Fruit fly (Drosophila melanogaster): ENCODE measurements around the gene CG33688.

DNA sequence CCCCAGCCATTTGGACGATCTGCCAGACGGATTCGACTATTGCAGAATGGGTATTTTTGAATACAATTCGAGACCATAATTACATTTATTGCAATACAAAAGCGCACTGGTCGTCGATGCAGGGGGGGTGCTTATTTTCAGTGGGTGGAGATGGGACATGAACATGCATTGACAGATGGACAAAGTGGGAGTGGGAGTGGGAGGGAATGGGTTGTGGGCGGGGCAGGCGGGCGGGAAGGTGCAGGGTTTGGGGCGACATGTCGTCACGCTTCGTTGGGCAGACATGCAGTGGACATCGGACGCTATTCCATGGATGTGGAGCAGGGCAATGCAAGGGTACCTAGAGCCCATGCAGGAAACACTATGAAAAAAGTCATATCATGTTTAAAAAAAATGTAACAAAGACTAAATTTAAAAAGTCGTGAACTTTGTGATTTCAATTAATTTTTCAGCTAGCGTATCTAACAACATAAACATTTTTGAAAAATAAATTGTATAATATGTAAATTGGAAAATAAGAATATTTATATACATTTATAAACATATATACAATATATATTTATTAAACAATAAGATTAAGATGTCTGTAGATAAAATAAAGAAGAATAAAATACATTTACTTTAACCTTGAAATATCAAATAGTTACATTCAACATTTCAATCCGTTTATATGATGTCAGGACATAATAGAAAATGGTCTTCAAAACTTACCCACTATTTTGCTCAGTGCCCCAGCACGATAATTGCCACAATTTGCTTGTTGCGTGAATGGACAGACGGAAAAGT lies 9.2 kb downstream of the CG33688 start:
- TF ChIP-seq chinmo (GFP tag; IDR thresholded peaks at IDR 0.05; ENCODE audit: partially characterized antibody) (no peak), Stat92E (GFP tag; optimal IDR thresholded peaks at IDR 0.05) (no peak), zfh1 (GFP tag; IDR thresholded peaks at IDR 0.05) (no peak), E2f2 (GFP tag; IDR thresholded peaks at IDR 0.05) (no peak), Ets65A (GFP tag) (no peak), CG2202 (tag; optimal IDR thresholded peaks at IDR 0.05) (no peak), stwl (tag; optimal IDR thresholded peaks at IDR 0.05) (no peak), CG7987 (GFP tag; optimal IDR thresholded peaks at IDR 0.05) (no peak)

Measured in whole organism, embryonic.